Worm (Caenorhabditis elegans) whole organism, L4 larva: ENCODE data around the gene Y116F11B.2.

ENCODE experiments used
- lsy-2 ChIP-seq, 2 experiments: fragments of 150-350 bp in 1 of 2; sonication (generic microtip) in 1 of 2; optimal IDR thresholded peaks; 2 replicates each; lab custom pipeline; 2014 to 2017; ENCODE audit warnings: missing biosample characterization in 2 of 2, missing genetic modification characterization in 2 of 2
- nhr-25 ChIP-seq: sonication (generic microtip); optimal IDR thresholded peaks from 2 replicates; lab custom pipeline; 2017; ENCODE audit warnings: missing genetic modification characterization, mild to moderate bottlenecking, missing compliant biosample characterization, antibody characterized with exemption, moderate library complexity, borderline replicate concordance; ENCODE audit not compliant: insufficient read depth
- nhr-28 ChIP-seq: fragments of 150-350 bp; optimal IDR thresholded peaks from 2 replicates; lab custom pipeline; 2014; ENCODE audit warnings: missing biosample characterization, missing genetic modification characterization
- spr-1 ChIP-seq: sonication (generic microtip); optimal IDR thresholded peaks from 2 replicates; lab custom pipeline; 2016; ENCODE audit warnings: mild to moderate bottlenecking, missing genetic modification characterization, missing compliant biosample characterization
- tra-1 ChIP-seq: fragments of 200-800 bp; sonication (Bioruptor generic); IDR thresholded peaks from 2 replicates; pipeline ENCODE4 v1.3.6; 2022; ENCODE audit warnings: missing genetic modification reagents, missing genetic modification characterization, missing compliant biosample characterization

DNA sequence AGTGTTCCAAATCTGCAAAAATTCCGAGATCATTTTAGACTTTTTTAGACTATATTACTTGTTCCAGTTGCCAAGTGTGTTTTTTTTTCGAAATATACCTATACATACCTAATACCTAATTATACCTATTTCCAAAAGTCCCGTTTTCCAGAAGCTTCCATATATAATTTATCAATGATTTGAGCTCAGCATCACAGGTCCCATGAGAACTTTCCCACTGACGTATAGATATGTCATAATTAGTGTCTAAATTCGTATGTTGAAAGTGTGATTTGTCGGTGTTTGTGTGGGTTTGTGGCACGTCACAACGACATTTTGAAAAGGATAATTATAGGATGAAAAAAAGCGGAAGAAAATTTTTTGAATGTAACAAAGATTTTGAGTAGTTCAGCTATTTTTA, 4.6 kb upstream of the Y116F11B.2 start:
- TF ChIP-seq nhr-25 (tag; lab: Kevin White, UChicago): no peak
- TF ChIP-seq lsy-2 (tag; optimal IDR thresholded peaks at IDR 0.05; lab: Kevin White, UChicago): no peak
- TF ChIP-seq spr-1 (tag; lab: Kevin White, UChicago): no peak
- TF ChIP-seq tra-1: no peak
- TF ChIP-seq nhr-28 (tag; lab: Kevin White, UChicago): no peak
